Fruit fly (Drosophila melanogaster) whole organism, embryonic: ENCODE data around the gene Gdh.

ENCODE experiments used
- Asciz ChIP-seq: fragments of 200-800 bp; sonication (Bioruptor generic); optimal IDR thresholded peaks from 2 replicates; lab custom pipeline; 2017; ENCODE audit warnings: missing biosample characterization, mild to moderate bottlenecking, missing genetic modification characterization, missing genetic modification reagents
- C15 ChIP-seq: fragments of 200-800 bp; sonication (Bioruptor generic); IDR thresholded peaks from 3 replicates; pipeline ENCODE4 v1.3.6; 2022; ENCODE audit warnings: missing biosample characterization, missing genetic modification characterization
- CG1024 ChIP-seq: fragments of 200-800 bp; sonication (Bioruptor generic); IDR thresholded peaks from 2 replicates; pipeline ENCODE4 v1.3.6; 2022; ENCODE audit warnings: missing biosample characterization, missing genetic modification characterization
- CG10431 ChIP-seq: fragments of 200-800 bp; sonication (Bioruptor generic); optimal IDR thresholded peaks from 3 replicates; lab custom pipeline; 2018; ENCODE audit warnings: missing biosample characterization, mild to moderate bottlenecking, missing genetic modification characterization
- CG10979 ChIP-seq: fragments of 200-800 bp; sonication (Bioruptor generic); optimal IDR thresholded peaks from 2 replicates; lab custom pipeline; 2018; ENCODE audit warnings: missing biosample characterization, mild to moderate bottlenecking, missing genetic modification characterization, moderate library complexity
- CG12219 ChIP-seq: fragments of 200-800 bp; sonication (Bioruptor generic); optimal IDR thresholded peaks from 3 replicates; lab custom pipeline; 2018; ENCODE audit warnings: missing biosample characterization, mild to moderate bottlenecking, missing genetic modification characterization
- CG13894 ChIP-seq: fragments of 200-800 bp; sonication (Bioruptor generic); optimal IDR thresholded peaks from 3 replicates; lab custom pipeline; 2018; ENCODE audit warnings: missing biosample characterization, mild to moderate bottlenecking, missing genetic modification characterization, moderate library complexity
- CG1529 ChIP-seq: fragments of 200-800 bp; sonication (Bioruptor generic); optimal IDR thresholded peaks from 3 replicates; lab custom pipeline; 2018; ENCODE audit warnings: missing biosample characterization, missing genetic modification characterization
- CG17612 ChIP-seq: fragments of 200-800 bp; sonication (Bioruptor generic); IDR thresholded peaks from 2 replicates; pipeline ENCODE4 v1.3.6; 2022; ENCODE audit warnings: missing biosample characterization, missing genetic modification characterization
- CG30403 ChIP-seq: fragments of 200-800 bp; sonication (Bioruptor generic); optimal IDR thresholded peaks from 3 replicates; lab custom pipeline; 2016; ENCODE audit warnings: missing biosample characterization, missing genetic modification characterization
- CG31441 ChIP-seq: fragments of 200-800 bp; sonication (Bioruptor generic); IDR thresholded peaks from 2 replicates; pipeline ENCODE4 v1.3.6; 2022; ENCODE audit warnings: missing biosample characterization, missing genetic modification characterization
- CG34224 ChIP-seq: fragments of 200-800 bp; sonication (Bioruptor generic); IDR thresholded peaks from 3 replicates; pipeline ENCODE4 v1.3.6; 2022; ENCODE audit warnings: missing biosample characterization, missing genetic modification characterization; ENCODE audit not compliant: partially characterized antibody
- CG4854 ChIP-seq: fragments of 200-800 bp; sonication (Bioruptor generic); optimal IDR thresholded peaks from 2 replicates; lab custom pipeline; 2016; ENCODE audit warnings: missing biosample characterization, missing genetic modification characterization, inconsistent platforms
- CG8359 ChIP-seq: fragments of 200-800 bp; sonication (Bioruptor generic); optimal IDR thresholded peaks from 2 replicates; lab custom pipeline; 2017; ENCODE audit warnings: missing biosample characterization, mild to moderate bottlenecking, missing genetic modification characterization, borderline replicate concordance
- CoRest ChIP-seq: fragments of 200-800 bp; sonication (Bioruptor generic); optimal IDR thresholded peaks from 3 replicates; lab custom pipeline; 2018; ENCODE audit warnings: missing biosample characterization, mild to moderate bottlenecking, missing genetic modification characterization, moderate library complexity
- Deaf1 ChIP-seq: fragments of 200-800 bp; optimal IDR thresholded peaks from 3 replicates; lab custom pipeline; 2019; ENCODE audit warnings: missing biosample characterization, mild to moderate bottlenecking, missing genetic modification characterization, moderate library complexity
- Eip74EF ChIP-seq, 2 experiments: fragments of 200-800 bp in 1 of 2; fragments of >200 bp in 1 of 2; sonication (Bioruptor generic) in 1 of 2; optimal IDR thresholded peaks; 2 replicates each; lab custom pipeline; 2017 to 2019; ENCODE audit warnings: missing biosample characterization in 2 of 2, missing genetic modification characterization in 2 of 2, mild to moderate bottlenecking in 1 of 2, moderate library complexity in 1 of 2
- Elba2 ChIP-seq: fragments of 200-800 bp; sonication (Bioruptor generic); optimal IDR thresholded peaks from 3 replicates; lab custom pipeline; 2016; ENCODE audit warnings: missing biosample characterization, missing genetic modification characterization
- Ets97D ChIP-seq: fragments of 200-800 bp; sonication (Bioruptor generic); optimal IDR thresholded peaks from 3 replicates; lab custom pipeline; 2016; ENCODE audit warnings: missing biosample characterization, missing genetic modification characterization
- HLH3B ChIP-seq: fragments of 200-800 bp; sonication (Bioruptor generic); IDR thresholded peaks from 2 replicates; pipeline ENCODE4 v1.3.6; 2022; ENCODE audit warnings: missing biosample characterization, missing genetic modification characterization
- HLH4C ChIP-seq: fragments of 200-800 bp; sonication (Bioruptor generic); IDR thresholded peaks from 3 replicates; pipeline ENCODE4 v1.3.6; 2022; ENCODE audit warnings: missing biosample characterization, missing genetic modification characterization; ENCODE audit not compliant: partially characterized antibody
- Hr78 ChIP-seq, 2 experiments: fragments of 200-800 bp in 1 of 2; fragments of >200 bp in 1 of 2; sonication (Bioruptor generic) in 1 of 2; optimal IDR thresholded peaks; 2 replicates each; lab custom pipeline; 2017 to 2019; ENCODE audit warnings: missing biosample characterization in 2 of 2, missing genetic modification characterization in 2 of 2, mild to moderate bottlenecking in 1 of 2, moderate library complexity in 1 of 2
- MESR4 ChIP-seq: fragments of 200-800 bp; sonication (Bioruptor generic); optimal IDR thresholded peaks from 2 replicates; lab custom pipeline; 2018; ENCODE audit warnings: missing biosample characterization, mild to moderate bottlenecking, missing genetic modification characterization, moderate library complexity
- Myb ChIP-seq: fragments of 200-800 bp; sonication (Bioruptor generic); optimal IDR thresholded peaks from 2 replicates; lab custom pipeline; 2016; ENCODE audit warnings: missing biosample characterization, missing genetic modification characterization
- Poxn ChIP-seq: fragments of 200-800 bp; sonication (Bioruptor generic); IDR thresholded peaks from 2 replicates; pipeline ENCODE4 v1.3.6; 2022; ENCODE audit warnings: missing biosample characterization, missing genetic modification characterization
- Six4 ChIP-seq: fragments of 200-800 bp; sonication (Bioruptor generic); optimal IDR thresholded peaks from 2 replicates; lab custom pipeline; 2016; ENCODE audit warnings: missing biosample characterization, missing genetic modification characterization
- Trl ChIP-seq, 3 experiments: fragments of >200 bp in 2 of 3; fragments of 200-800 bp in 1 of 3; sonication (Bioruptor generic) in 1 of 3; optimal IDR thresholded peaks; 2 replicates in 1 of 3; 3 replicates in 2 of 3; lab custom pipeline; 2016 to 2017; ENCODE audit warnings: missing biosample characterization in 1 of 3, missing genetic modification characterization in 1 of 3
- caup ChIP-seq: fragments of 200-800 bp; sonication (Bioruptor generic); optimal IDR thresholded peaks from 3 replicates; lab custom pipeline; 2017; ENCODE audit warnings: missing biosample characterization, mild to moderate bottlenecking, missing genetic modification characterization, moderate library complexity; ENCODE audit not compliant: severe bottlenecking
- cg ChIP-seq: fragments of 200-800 bp; sonication (Bioruptor generic); optimal IDR thresholded peaks from 3 replicates; lab custom pipeline; 2019; ENCODE audit warnings: missing biosample characterization, mild to moderate bottlenecking, missing genetic modification characterization, moderate library complexity
- chif ChIP-seq, 2 experiments: fragments of 200-800 bp; sonication (Bioruptor generic); optimal IDR thresholded peaks; 3 replicates each; lab custom pipeline; 2016; ENCODE audit warnings: missing biosample characterization in 2 of 2, missing genetic modification characterization in 2 of 2
- crol ChIP-seq: fragments of 200-800 bp; sonication (Bioruptor generic); IDR thresholded peaks from 2 replicates; pipeline ENCODE4 v1.3.6; 2022; ENCODE audit warnings: missing biosample characterization, missing genetic modification characterization
- cwo ChIP-seq: fragments of 200-800 bp; sonication (Bioruptor generic); optimal IDR thresholded peaks from 3 replicates; lab custom pipeline; 2017; ENCODE audit warnings: missing biosample characterization, missing genetic modification characterization, mild to moderate bottlenecking, moderate library complexity, missing genetic modification reagents
- dati ChIP-seq: fragments of 200-800 bp; sonication (Bioruptor generic); IDR thresholded peaks from 2 replicates; pipeline ENCODE4 v1.3.6; 2022; ENCODE audit warnings: missing biosample characterization, missing genetic modification characterization
- fd64A ChIP-seq: fragments of 200-800 bp; sonication (Bioruptor generic); optimal IDR thresholded peaks from 3 replicates; lab custom pipeline; 2018; ENCODE audit warnings: missing biosample characterization, mild to moderate bottlenecking, missing genetic modification characterization
- ftz-f1 ChIP-seq: fragments of 200-800 bp; sonication (Bioruptor generic); optimal IDR thresholded peaks from 2 replicates; lab custom pipeline; 2016; ENCODE audit warnings: missing biosample characterization, missing genetic modification characterization
- hth ChIP-seq: fragments of >200 bp; optimal IDR thresholded peaks from 2 replicates; lab custom pipeline; 2017; ENCODE audit warnings: inconsistent platforms
- ind ChIP-seq: fragments of 200-800 bp; sonication (Bioruptor generic); optimal IDR thresholded peaks from 3 replicates; lab custom pipeline; 2016; ENCODE audit warnings: missing biosample characterization, missing genetic modification characterization
- klu ChIP-seq: fragments of 200-800 bp; sonication (Bioruptor generic); IDR thresholded peaks from 2 replicates; pipeline ENCODE4 v1.3.6; 2022; ENCODE audit warnings: missing biosample characterization, missing genetic modification characterization
- lmd ChIP-seq: fragments of 200-800 bp; sonication (Bioruptor generic); IDR thresholded peaks from 2 replicates; pipeline ENCODE4 v1.3.6; 2022; ENCODE audit warnings: missing biosample characterization, missing genetic modification characterization
- luna ChIP-seq: fragments of 200-800 bp; sonication (Bioruptor generic); optimal IDR thresholded peaks from 2 replicates; lab custom pipeline; 2016; ENCODE audit warnings: missing biosample characterization, missing genetic modification characterization
- nom ChIP-seq: fragments of 200-800 bp; sonication (Bioruptor generic); optimal IDR thresholded peaks from 2 replicates; lab custom pipeline; 2017; ENCODE audit warnings: missing biosample characterization, missing genetic modification characterization, mild to moderate bottlenecking, moderate library complexity, missing genetic modification reagents
- onecut ChIP-seq: fragments of 200-800 bp; sonication (Bioruptor generic); IDR thresholded peaks from 2 replicates; pipeline ENCODE4 v1.3.6; 2022; ENCODE audit warnings: missing biosample characterization, missing genetic modification characterization
- otp ChIP-seq: fragments of 200-800 bp; sonication (Bioruptor generic); IDR thresholded peaks from 3 replicates; pipeline ENCODE4, ENCODE4 v1.3.6; 2022; ENCODE audit warnings: missing biosample characterization, missing genetic modification characterization
- peb ChIP-seq: fragments of 200-800 bp; sonication (Bioruptor generic); IDR thresholded peaks from 2 replicates; pipeline ENCODE4 v1.3.6; 2022; ENCODE audit warnings: missing biosample characterization, missing genetic modification characterization
- pho ChIP-seq: fragments of 200-800 bp; sonication (Bioruptor generic); optimal IDR thresholded peaks from 2 replicates; lab custom pipeline; 2016; ENCODE audit warnings: missing biosample characterization, missing genetic modification characterization
- pros ChIP-seq: fragments of 200-800 bp; sonication (Bioruptor generic); optimal IDR thresholded peaks from 3 replicates; lab custom pipeline; 2019; ENCODE audit warnings: missing biosample characterization, mild to moderate bottlenecking, missing genetic modification characterization, moderate library complexity
- scrt ChIP-seq: fragments of 200-800 bp; sonication (Bioruptor generic); optimal IDR thresholded peaks from 2 replicates; lab custom pipeline; 2018; ENCODE audit warnings: missing biosample characterization, mild to moderate bottlenecking, missing genetic modification characterization, moderate library complexity
- sens ChIP-seq: fragments of 200-800 bp; sonication (Bioruptor generic); peaks from one replicate; lab custom pipeline; 2016; ENCODE audit warnings: missing biosample characterization, missing genetic modification characterization
- slbo ChIP-seq: fragments of 200-800 bp; sonication (Bioruptor generic); IDR thresholded peaks from 2 replicates; pipeline ENCODE4 v1.3.6; 2022; ENCODE audit warnings: missing biosample characterization, missing genetic modification characterization
- zf30C ChIP-seq: fragments of 200-800 bp; sonication (Bioruptor generic); optimal IDR thresholded peaks from 3 replicates; lab custom pipeline; 2018; ENCODE audit warnings: missing biosample characterization, mild to moderate bottlenecking, missing genetic modification characterization

Gene Gdh

DNA sequence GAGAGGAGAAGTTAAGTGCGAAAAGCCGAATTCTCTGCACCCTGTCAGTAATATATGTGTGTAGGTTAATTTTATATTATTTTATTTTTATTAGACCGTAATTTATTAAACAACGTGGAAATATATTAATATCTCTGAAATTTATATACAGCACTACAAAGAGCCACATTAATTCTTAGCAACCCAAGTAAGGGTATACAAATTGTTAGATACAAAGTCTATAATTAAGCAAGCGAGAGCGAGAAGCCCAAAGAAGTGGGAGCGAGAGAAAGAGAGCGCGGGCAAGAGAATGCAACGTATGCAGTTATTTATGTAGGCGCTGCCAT lies 55.8 kb downstream of the Gdh start (continued):
- peak; percentile 91 for TF ChIP-seq CG31441 (GFP tag; lab: Robert Waterston, UW)
- no peak for TF ChIP-seq Elba2 (GFP tag; lab: Kevin White, UChicago)
- TF ChIP-seq C15 (GFP tag; lab: Robert Waterston, UW) = peak; percentile 75; the same call in 1 of the 3 replicates
- TF ChIP-seq slbo (GFP tag; lab: Robert Waterston, UW) = peak; percentile 84
- TF ChIP-seq HLH4C (GFP tag; lab: Robert Waterston, UW) = no peak
- TF ChIP-seq Six4 (GFP tag; lab: Kevin White, UChicago) = peak; percentile 90
- no peak for TF ChIP-seq Poxn (GFP tag; lab: Robert Waterston, UW)
- TF ChIP-seq Asciz (GFP tag; lab: Kevin White, UChicago) = peak; percentile 92
- TF ChIP-seq CoRest = peak; percentile 95
- peak; percentile 20 for TF ChIP-seq MESR4 (GFP tag; lab: Kevin White, UChicago)
- peak; percentile 79 for TF ChIP-seq scrt
- no peak for TF ChIP-seq CG34224
- TF ChIP-seq chif (GFP tag; optimal IDR thresholded peaks at IDR 0.05; lab: Kevin White, UChicago) = peak; percentile 38 to 72
- peak; percentile 38 for TF ChIP-seq CG13894 (tag; lab: Kevin White, UChicago)
- TF ChIP-seq luna (GFP tag; lab: Kevin White, UChicago) = no peak
- no peak for TF ChIP-seq zf30C
- TF ChIP-seq CG1024 (GFP tag; lab: Robert Waterston, UW) = peak; percentile 92
- TF ChIP-seq otp (GFP tag; lab: Robert Waterston, UW) = peak; percentile 94
- TF ChIP-seq CG10979 (tag; lab: Kevin White, UChicago) = peak; percentile 99
- TF ChIP-seq fd64A (GFP tag; lab: Kevin White, UChicago) = peak; percentile 78
- no peak for TF ChIP-seq ftz-f1 (GFP tag; lab: Kevin White, UChicago)
- TF ChIP-seq Eip74EF (GFP tag; optimal IDR thresholded peaks at IDR 0.05; lab: Kevin White, UChicago) = peak in 1 of 2 experiments; percentile 94
- TF ChIP-seq CG12219 = peak; percentile 88
- peak; percentile 91 for TF ChIP-seq onecut (GFP tag; lab: Robert Waterston, UW)
- peak; percentile 96 for TF ChIP-seq sens (GFP tag; lab: Kevin White, UChicago)
- TF ChIP-seq Deaf1 (tag; lab: Kevin White, UChicago) = peak; percentile 72
- peak; percentile 88 for TF ChIP-seq CG8359
- TF ChIP-seq dati = peak; percentile 63
- peak; percentile 61 for TF ChIP-seq CG4854
- TF ChIP-seq CG1529 = peak; percentile 94
- peak; percentile 94 for TF ChIP-seq lmd
- peak; percentile 71 for TF ChIP-seq cwo (GFP tag; lab: Kevin White, UChicago)
- TF ChIP-seq Trl (optimal IDR thresholded peaks at IDR 0.05; lab: Kevin White, UChicago) = no peak
- peak; percentile 33 for TF ChIP-seq Trl (GFP tag; optimal IDR thresholded peaks at IDR 0.05; lab: Kevin White, UChicago)
- TF ChIP-seq HLH3B (GFP tag; lab: Robert Waterston, UW) = peak; percentile 94
- peak in 1 of 2 experiments; percentile 86 for TF ChIP-seq Hr78 (GFP tag; optimal IDR thresholded peaks at IDR 0.05; lab: Kevin White, UChicago)
- no peak for TF ChIP-seq Myb
- TF ChIP-seq ind = peak; percentile 82
- TF ChIP-seq Ets97D = peak; percentile 34
- peak; percentile 85 for TF ChIP-seq CG17612 (GFP tag; lab: Robert Waterston, UW)
- no peak for TF ChIP-seq pros (GFP tag; lab: Kevin White, UChicago)
- TF ChIP-seq hth (lab: Kevin White, UChicago) = no peak
- TF ChIP-seq CG10431 (GFP tag; lab: Kevin White, UChicago) = peak; percentile 88
- no peak for TF ChIP-seq pho
- TF ChIP-seq cg = no peak
- TF ChIP-seq caup (GFP tag; lab: Kevin White, UChicago) = peak; percentile 80
- TF ChIP-seq peb (GFP tag; lab: Robert Waterston, UW) = peak; percentile 90
- peak; percentile 89 for TF ChIP-seq CG30403 (GFP tag; lab: Kevin White, UChicago)
- peak; percentile 54 for TF ChIP-seq crol (GFP tag; lab: Robert Waterston, UW)
- TF ChIP-seq klu (GFP tag; lab: Robert Waterston, UW) = peak; percentile 81; the same call in 1 of the 2 replicates
- TF ChIP-seq nom = peak; percentile 85
